Worm (Caenorhabditis elegans) whole organism, young adult: ENCODE results near the gene C54E10.7.

Experiments
- C17E4.6 ChIP-seq: fragments of 200-800 bp; sonication (Bioruptor generic); IDR thresholded peaks from 2 replicates; pipeline ENCODE4 v1.3.6; 2022; ENCODE audit warnings: missing genetic modification reagents, missing genetic modification characterization, missing compliant biosample characterization
- F10E7.11 ChIP-seq: sonication (generic microtip); optimal IDR thresholded peaks from 2 replicates; lab custom pipeline; 2017; ENCODE audit warnings: mild to moderate bottlenecking, missing genetic modification characterization, moderate library complexity, missing compliant biosample characterization
- F22D6.2 ChIP-seq: sonication (generic microtip); optimal IDR thresholded peaks from 2 replicates; lab custom pipeline; 2016; ENCODE audit warnings: mild to moderate bottlenecking, missing genetic modification characterization, missing compliant biosample characterization
- F33H1.4 ChIP-seq: fragments of 200-800 bp; sonication (Bioruptor generic); IDR thresholded peaks from 2 replicates; pipeline ENCODE4 v1.3.6; 2022; ENCODE audit warnings: missing genetic modification reagents, missing genetic modification characterization, missing compliant biosample characterization
- T07F8.4 ChIP-seq: sonication (generic microtip); optimal IDR thresholded peaks from 2 replicates; lab custom pipeline; 2016; ENCODE audit warnings: mild to moderate bottlenecking, missing genetic modification characterization, moderate library complexity, missing compliant biosample characterization
- Y56A3A.18 ChIP-seq: fragments of 200-800 bp; sonication (Bioruptor generic); IDR thresholded peaks from 2 replicates; pipeline ENCODE4 v1.3.6; 2022; ENCODE audit warnings: missing genetic modification reagents, missing genetic modification characterization, missing compliant biosample characterization
- ZK185.1 ChIP-seq: sonication (generic microtip); optimal IDR thresholded peaks from 2 replicates; lab custom pipeline; 2016; ENCODE audit warnings: mild to moderate bottlenecking, missing genetic modification characterization, missing compliant biosample characterization; ENCODE audit not compliant: poor library complexity, severe bottlenecking
- bed-1 ChIP-seq: fragments of 200-800 bp; sonication (Bioruptor generic); IDR thresholded peaks from 2 replicates; pipeline ENCODE4 v1.3.6; 2022; ENCODE audit warnings: missing genetic modification reagents, missing genetic modification characterization, missing compliant biosample characterization
- ccch-3 ChIP-seq: fragments of 200-800 bp; sonication (Bioruptor generic); optimal IDR thresholded peaks from 2 replicates; lab custom pipeline; 2018; ENCODE audit warnings: mild to moderate bottlenecking, missing genetic modification characterization, missing compliant biosample characterization
- cebp-1 ChIP-seq, 2 experiments: fragments of 200-800 bp in 1 of 2; sonication (Bioruptor generic) in 1 of 2; sonication (generic microtip) in 1 of 2; IDR thresholded peaks in 1 of 2; optimal IDR thresholded peaks in 1 of 2; 2 replicates each; pipeline versions ENCODE4 v1.3.6 to Lab custom; 2017 to 2022; ENCODE audit warnings: missing compliant biosample characterization in 2 of 2, missing genetic modification characterization in 2 of 2, mild to moderate bottlenecking in 1 of 2, missing genetic modification reagents in 1 of 2, moderate library complexity in 1 of 2
- cebp-2 ChIP-seq: fragments of 200-800 bp; sonication (Bioruptor generic); IDR thresholded peaks from 2 replicates; pipeline ENCODE4 v1.3.6; 2022; ENCODE audit warnings: missing genetic modification characterization, missing compliant biosample characterization
- ceh-91 ChIP-seq: fragments of 200-800 bp; sonication (Bioruptor generic); IDR thresholded peaks from 2 replicates; pipeline ENCODE4 v1.3.6; 2022; ENCODE audit warnings: missing genetic modification reagents, missing genetic modification characterization, missing compliant biosample characterization
- die-1 ChIP-seq: sonication (generic microtip); optimal IDR thresholded peaks from 2 replicates; lab custom pipeline; 2016; ENCODE audit warnings: missing genotype, mild to moderate bottlenecking, missing genetic modification characterization, missing compliant biosample characterization
- dpff-1 ChIP-seq: sonication (generic microtip); optimal IDR thresholded peaks from 2 replicates; lab custom pipeline; 2017; ENCODE audit warnings: mild to moderate bottlenecking, missing genetic modification characterization, missing compliant biosample characterization
- dpl-1 ChIP-seq: fragments of 150-350 bp; optimal IDR thresholded peaks from 2 replicates; lab custom pipeline; 2014; ENCODE audit warnings: missing biosample characterization, missing genetic modification reagents, missing genetic modification characterization
- egl-18 ChIP-seq: fragments of 200-800 bp; sonication (Bioruptor generic); IDR thresholded peaks from 2 replicates; pipeline ENCODE4 v1.3.6; 2022; ENCODE audit warnings: missing genetic modification reagents, missing genetic modification characterization, missing compliant biosample characterization
- egl-44 ChIP-seq: fragments of 200-800 bp; sonication (Bioruptor generic); IDR thresholded peaks from 2 replicates; pipeline ENCODE4 v1.3.6; 2022; ENCODE audit warnings: missing genetic modification reagents, missing genetic modification characterization, missing compliant biosample characterization
- ets-4 ChIP-seq: fragments of 200-800 bp; sonication (Bioruptor generic); optimal IDR thresholded peaks from 2 replicates; lab custom pipeline; 2018; ENCODE audit warnings: mild to moderate bottlenecking, missing genetic modification characterization, missing compliant biosample characterization
- fkh-3 ChIP-seq: sonication (generic microtip); optimal IDR thresholded peaks from 2 replicates; lab custom pipeline; 2016; ENCODE audit warnings: mild to moderate bottlenecking, missing genetic modification characterization, missing compliant biosample characterization
- hrde-1 ChIP-seq: sonication (generic microtip); optimal IDR thresholded peaks from 2 replicates; lab custom pipeline; 2016; ENCODE audit warnings: missing genetic modification characterization, mild to moderate bottlenecking, missing compliant biosample characterization, moderate library complexity, missing genotype, missing genetic modification reagents, borderline replicate concordance
- hsf-1 ChIP-seq: fragments of 200-800 bp; sonication (Bioruptor generic); IDR thresholded peaks from 2 replicates; pipeline ENCODE4 v1.3.6; 2022; ENCODE audit warnings: missing genetic modification reagents, missing genetic modification characterization, missing compliant biosample characterization
- lin-26 ChIP-seq: fragments of 200-800 bp; sonication (Bioruptor generic); IDR thresholded peaks from 2 replicates; pipeline ENCODE4 v1.3.6; 2022; ENCODE audit warnings: missing genetic modification reagents, missing genetic modification characterization, missing compliant biosample characterization
- lin-54 ChIP-seq: fragments of 200-800 bp; sonication (Bioruptor generic); optimal IDR thresholded peaks from 2 replicates; lab custom pipeline; 2018; ENCODE audit warnings: mild to moderate bottlenecking, missing genetic modification characterization, missing compliant biosample characterization
- mes-4 ChIP-seq: sonication (generic microtip); optimal IDR thresholded peaks from 2 replicates; lab custom pipeline; 2016; ENCODE audit warnings: missing genotype, missing genetic modification characterization, missing compliant biosample characterization
- nhr-179 ChIP-seq: sonication (generic microtip); optimal IDR thresholded peaks from 2 replicates; lab custom pipeline; 2016; ENCODE audit warnings: mild to moderate bottlenecking, missing genetic modification characterization, missing compliant biosample characterization
- pbrm-1 ChIP-seq: fragments of 200-800 bp; sonication (Bioruptor generic); IDR thresholded peaks from 2 replicates; pipeline ENCODE4 v1.3.6; 2022; ENCODE audit warnings: missing genetic modification reagents, missing genetic modification characterization, missing compliant biosample characterization
- rcor-1 ChIP-seq: fragments of 200-800 bp; sonication (Bioruptor generic); IDR thresholded peaks from 2 replicates; pipeline ENCODE4 v1.3.6; 2022; ENCODE audit warnings: missing genetic modification reagents, missing genetic modification characterization, missing compliant biosample characterization
- snpc-1.1 ChIP-seq: sonication (generic microtip); optimal IDR thresholded peaks from 2 replicates; lab custom pipeline; 2017; ENCODE audit warnings: missing genetic modification characterization, mild to moderate bottlenecking, missing compliant biosample characterization, antibody characterized with exemption, moderate library complexity, missing genotype, missing genetic modification reagents; ENCODE audit not compliant: insufficient read depth
- snpc-4 ChIP-seq, 5 experiments: fragments of 150-350 bp in 1 of 5; sonication (generic microtip) in 4 of 5; optimal IDR thresholded peaks; 2 replicates each; lab custom pipeline; 2014 to 2018; ENCODE audit warnings: missing genetic modification characterization in 5 of 5, missing biosample characterization in 3 of 5, antibody characterized with exemption in 2 of 5, mild to moderate bottlenecking in 2 of 5, missing compliant biosample characterization in 2 of 5, missing genotype in 2 of 5, moderate library complexity in 2 of 5, missing genetic modification reagents in 1 of 5
- tbx-9 ChIP-seq: sonication (generic microtip); optimal IDR thresholded peaks from 2 replicates; lab custom pipeline; 2016; ENCODE audit warnings: borderline replicate concordance, missing genetic modification characterization, inconsistent platforms, missing compliant biosample characterization
- zim-3 ChIP-seq: sonication (generic microtip); optimal IDR thresholded peaks from 2 replicates; lab custom pipeline; 2017; ENCODE audit warnings: mild to moderate bottlenecking, missing genetic modification characterization, moderate library complexity, missing compliant biosample characterization

Gene C54E10.7

DNA sequence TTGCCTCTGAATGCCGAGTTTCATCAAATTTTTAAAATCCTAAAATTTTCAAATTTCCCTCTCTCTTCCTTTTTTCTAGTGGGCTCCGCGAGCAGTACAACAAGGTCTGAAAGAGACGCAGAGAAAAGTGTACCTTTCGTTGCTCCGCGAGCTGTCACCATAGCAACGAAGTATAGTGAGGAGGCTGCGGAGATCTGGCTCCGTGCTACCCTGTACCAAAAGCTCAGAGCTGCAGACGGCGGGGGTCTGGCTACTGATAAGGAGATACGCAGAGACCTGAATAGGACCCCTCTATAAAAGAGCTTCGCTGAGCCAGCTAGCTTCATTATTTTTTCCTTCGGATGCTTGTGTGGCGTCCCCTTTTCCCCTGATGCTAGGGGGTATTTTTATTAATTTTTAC lies 28.0 kb upstream of the C54E10.7 start, which contains the start of gene Y17D7B.10:
Gene Y17D7B.10 (plus strand): TSS at position 243 of the 400 bp plus-strand sequence.
- no peak for TF ChIP-seq Y56A3A.18
- TF ChIP-seq lin-26 (GFP tag; lab: Robert Waterston, UW): no peak
- TF ChIP-seq F22D6.2 (tag; lab: Kevin White, UChicago): no peak
- no peak for TF ChIP-seq C17E4.6 (GFP tag; lab: Robert Waterston, UW)
- TF ChIP-seq pbrm-1 (GFP tag; lab: Robert Waterston, UW): no peak
- no peak for TF ChIP-seq fkh-3 (tag; lab: Kevin White, UChicago)
- TF ChIP-seq lin-54 (GFP tag; lab: Kevin White, UChicago): no peak
- TF ChIP-seq bed-1 (GFP tag; lab: Robert Waterston, UW): no peak
- no peak for TF ChIP-seq rcor-1 (GFP tag; lab: Robert Waterston, UW)
- no peak for TF ChIP-seq ceh-91 (GFP tag; lab: Robert Waterston, UW)
- no peak for TF ChIP-seq ccch-3 (GFP tag; lab: Kevin White, UChicago)
- TF ChIP-seq tbx-9 (tag; lab: Kevin White, UChicago): no peak
- no peak for TF ChIP-seq snpc-1.1 (tag; lab: Kevin White, UChicago)
- TF ChIP-seq F33H1.4 (GFP tag; lab: Robert Waterston, UW): no peak
- no peak for TF ChIP-seq dpl-1 (GFP tag; lab: Kevin White, UChicago)
- no peak for TF ChIP-seq egl-18 (GFP tag; lab: Robert Waterston, UW)
- TF ChIP-seq mes-4: no peak
- no peak for TF ChIP-seq cebp-2 (GFP tag; lab: Robert Waterston, UW)
- TF ChIP-seq zim-3 (tag; lab: Kevin White, UChicago): no peak

DNA sequence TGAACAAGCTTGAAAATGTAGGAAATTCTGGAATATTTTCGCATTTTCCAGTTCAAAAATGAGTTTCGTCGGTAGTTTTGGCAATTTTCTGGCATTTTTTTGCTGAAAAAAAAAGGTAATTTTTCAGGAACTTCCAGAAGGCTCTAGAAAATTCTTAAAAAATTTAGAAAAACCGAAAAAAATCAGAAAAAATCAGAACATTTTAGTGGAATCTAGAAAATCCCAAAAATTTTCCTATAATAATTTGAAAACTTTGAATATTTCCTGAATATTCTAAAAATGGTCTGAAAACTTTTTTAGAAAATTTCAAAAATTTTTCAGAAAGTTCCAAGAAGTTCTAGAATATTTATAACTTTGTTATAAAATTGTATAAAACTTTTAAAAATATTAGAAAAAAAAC lies 24.8 kb upstream of the C54E10.7 start, which contains the start of gene Y17D7B.3:
Gene Y17D7B.3 (minus strand): TSS at position 101 of the 400 bp plus-strand sequence.
- TF ChIP-seq egl-44 (GFP tag; lab: Robert Waterston, UW) (no peak), nhr-179 (tag; lab: Kevin White, UChicago) (no peak), bed-1 (GFP tag; lab: Robert Waterston, UW) (no peak), F10E7.11 (tag; lab: Kevin White, UChicago) (no peak), ccch-3 (GFP tag; lab: Kevin White, UChicago) (no peak), lin-54 (GFP tag; lab: Kevin White, UChicago) (no peak), dpff-1 (no peak), snpc-4 (GFP tag; optimal IDR thresholded peaks at IDR 0.05; lab: Kevin White, UChicago) (no peak), snpc-4 (tag; optimal IDR thresholded peaks at IDR 0.05; lab: Kevin White, UChicago) (no peak), hsf-1 (GFP tag; lab: Robert Waterston, UW) (no peak), hrde-1 (tag; lab: Kevin White, UChicago) (no peak), ZK185.1 (tag; lab: Kevin White, UChicago) (no peak), egl-18 (GFP tag; lab: Robert Waterston, UW) (no peak), T07F8.4 (tag; lab: Kevin White, UChicago) (no peak)

DNA sequence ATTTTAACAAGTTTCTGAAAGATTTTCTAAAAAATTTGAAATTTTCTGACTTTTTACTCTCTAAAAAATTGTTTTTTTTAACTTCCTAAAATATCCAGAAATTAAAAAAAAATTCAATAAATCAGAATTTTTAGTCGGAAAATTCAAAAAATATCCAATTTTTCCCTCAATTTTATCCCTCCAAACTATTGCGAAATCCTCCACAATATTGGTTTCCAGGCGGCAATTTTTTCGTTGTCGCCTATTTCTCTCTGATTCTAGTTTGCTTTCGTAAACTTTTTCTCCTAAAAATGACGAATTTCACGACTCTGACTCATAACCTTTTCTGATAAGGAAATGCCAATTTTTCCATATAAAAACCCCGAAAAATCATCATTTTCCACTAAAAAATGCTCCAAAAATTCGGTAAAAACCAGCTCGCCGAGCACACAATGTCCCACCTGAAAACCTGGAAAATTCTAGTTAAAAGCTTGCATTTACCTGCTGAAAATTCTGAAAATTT lies 24.0 kb upstream of the C54E10.7 start, which contains the start of gene Y17D7B.2:
Gene Y17D7B.2 (plus strand): TSS at position 323 of the 502 bp plus-strand sequence.
- TF ChIP-seq F10E7.11 (tag; lab: Kevin White, UChicago) (no peak), F33H1.4 (GFP tag; lab: Robert Waterston, UW) (no peak), cebp-1 (GFP tag; IDR thresholded peaks at IDR 0.05; lab: Robert Waterston, UW) (peak; percentile 64; the same call in 1 of the 2 replicates), cebp-1 (tag; optimal IDR thresholded peaks at IDR 0.05; lab: Kevin White, UChicago) (peak; percentile 96), die-1 (tag; lab: Kevin White, UChicago) (no peak), Y56A3A.18 (no peak)

DNA sequence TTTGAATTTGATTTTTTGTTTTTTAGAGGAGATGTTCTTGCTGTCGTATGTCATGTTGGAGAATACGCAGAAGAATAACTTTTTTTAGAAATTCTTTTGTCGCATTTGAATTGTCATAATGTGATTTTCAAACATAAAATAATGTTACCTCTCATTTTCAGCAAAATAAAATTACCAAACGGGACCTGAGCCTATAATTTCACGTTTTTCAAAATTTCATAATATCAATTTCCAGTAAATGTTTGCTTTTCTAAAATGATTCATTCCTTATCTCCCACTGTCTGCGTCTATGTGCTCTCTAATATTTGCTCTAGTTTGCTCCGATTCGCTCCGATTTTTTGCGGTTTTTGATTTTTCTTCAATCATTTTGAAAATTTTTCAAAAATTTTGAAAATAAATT lies 20.8 kb upstream of the C54E10.7 start, which contains the start of gene nhr-231:
Gene nhr-231 (plus strand): TSS at position 301 of the 400 bp plus-strand sequence.
- TF ChIP-seq cebp-1 (GFP tag; IDR thresholded peaks at IDR 0.05; lab: Robert Waterston, UW): no peak
- peak; percentile 14 for TF ChIP-seq cebp-1 (tag; optimal IDR thresholded peaks at IDR 0.05; lab: Kevin White, UChicago)
- no peak for TF ChIP-seq ets-4
